Worm (Caenorhabditis elegans) whole organism, L2 larva: ENCODE measurements around the gene pmp-3.

Experiments used
- aly-2 ChIP-seq: fragments of 150-350 bp; optimal IDR thresholded peaks from 2 replicates; lab custom pipeline; 2014; ENCODE audit warnings: missing biosample characterization, missing genetic modification characterization
- elt-1 ChIP-seq: fragments of 150-350 bp; optimal IDR thresholded peaks from 2 replicates; lab custom pipeline; 2014; ENCODE audit warnings: missing biosample characterization, missing genetic modification characterization
- elt-3 ChIP-seq: sonication (generic microtip); optimal IDR thresholded peaks from 2 replicates; lab custom pipeline; 2017; ENCODE audit warnings: missing biosample characterization, missing genetic modification characterization
- fos-1 ChIP-seq: fragments of 150-350 bp; optimal IDR thresholded peaks from 2 replicates; lab custom pipeline; 2014; ENCODE audit warnings: missing biosample characterization, missing genetic modification characterization
- lin-11 ChIP-seq: fragments of 150-350 bp; sonication (generic microtip); optimal IDR thresholded peaks from 2 replicates; lab custom pipeline; 2014; ENCODE audit warnings: missing biosample characterization, missing genetic modification characterization, inconsistent platforms, mixed read lengths
- mab-5 ChIP-seq: fragments of 150-350 bp; optimal IDR thresholded peaks from 2 replicates; lab custom pipeline; 2014; ENCODE audit warnings: missing biosample characterization, missing genetic modification characterization
- nhr-237 ChIP-seq: fragments of 150-350 bp; optimal IDR thresholded peaks from 2 replicates; lab custom pipeline; 2014; ENCODE audit warnings: missing biosample characterization, missing genetic modification characterization
- sma-3 ChIP-seq: sonication (generic microtip); optimal IDR thresholded peaks from 2 replicates; lab custom pipeline; 2016; ENCODE audit warnings: missing genetic modification reagents, missing genetic modification characterization, missing compliant biosample characterization
- unc-55 ChIP-seq: fragments of 150-350 bp; sonication (generic microtip); optimal IDR thresholded peaks from 3 replicates; lab custom pipeline; 2014; ENCODE audit warnings: missing biosample characterization, missing genetic modification reagents, missing genetic modification characterization
- unc-62 ChIP-seq: fragments of 150-350 bp; optimal IDR thresholded peaks from 2 replicates; lab custom pipeline; 2014; ENCODE audit warnings: missing biosample characterization, missing genetic modification reagents, missing genetic modification characterization
- zag-1 ChIP-seq: fragments of 150-350 bp; optimal IDR thresholded peaks from 2 replicates; lab custom pipeline; 2014; ENCODE audit warnings: missing biosample characterization, missing genetic modification characterization
- ztf-11 ChIP-seq: sonication (generic microtip); optimal IDR thresholded peaks from 2 replicates; lab custom pipeline; 2017; ENCODE audit warnings: missing biosample characterization, missing genetic modification characterization
- ztf-4 ChIP-seq: fragments of 150-350 bp; optimal IDR thresholded peaks from 2 replicates; lab custom pipeline; 2014; ENCODE audit warnings: missing biosample characterization, missing genetic modification characterization

ce11 chrV:14683291-14683690 lies 36.8 kb downstream of the pmp-3 start:
- no peak for TF ChIP-seq mab-5
- TF ChIP-seq nhr-237 (tag; lab: Kevin White, UChicago) = no peak
- no peak for TF ChIP-seq ztf-4 (tag; lab: Kevin White, UChicago)
- TF ChIP-seq lin-11 = no peak
- no peak for TF ChIP-seq fos-1 (tag; lab: Kevin White, UChicago)
- TF ChIP-seq zag-1 (tag; lab: Kevin White, UChicago) = no peak
- TF ChIP-seq unc-62 (GFP tag; lab: Kevin White, UChicago) = no peak
- no peak for TF ChIP-seq ztf-11 (tag; lab: Kevin White, UChicago)
- no peak for TF ChIP-seq elt-3
- TF ChIP-seq unc-55 = no peak
- no peak for TF ChIP-seq elt-1 (tag; lab: Kevin White, UChicago)
- TF ChIP-seq sma-3 (GFP tag; lab: Kevin White, UChicago) = no peak
- TF ChIP-seq aly-2 = no peak
